Worm (Caenorhabditis elegans): ENCODE results near the gene C16A11.10.

C16A11.10 gene

DNA sequence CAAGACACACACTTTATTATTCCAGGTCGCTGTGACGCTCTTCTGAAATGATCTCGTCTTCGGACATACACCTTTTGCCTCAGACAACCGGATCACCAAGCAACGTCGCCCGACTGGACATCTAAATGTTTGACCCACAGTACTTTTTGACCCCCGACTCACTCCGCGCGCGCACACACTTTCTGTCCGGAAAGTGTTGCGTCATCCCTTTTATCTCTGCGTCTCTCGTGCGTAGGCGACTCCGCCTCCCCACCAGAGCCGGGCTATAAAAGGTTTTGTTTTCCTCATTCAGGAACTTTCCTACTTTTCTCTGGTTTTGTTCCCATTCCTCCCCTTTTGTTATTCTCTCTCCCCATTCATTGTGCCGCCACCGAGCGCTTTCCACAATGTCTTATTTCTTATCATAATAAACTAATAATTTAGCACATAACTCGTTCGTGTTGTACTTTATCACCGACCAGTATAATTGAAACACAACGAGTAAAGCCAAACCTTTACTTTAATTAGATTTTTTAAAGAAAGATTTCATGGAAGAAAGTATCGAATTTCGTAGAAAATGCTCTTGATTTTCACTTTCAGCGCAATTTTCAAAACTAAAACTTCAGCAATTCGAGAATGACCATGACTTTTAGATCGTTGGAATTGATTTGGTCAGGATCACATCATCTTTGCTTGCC is 22.0 kb upstream of the C16A11.10 start, which contains the start of gene F31D5.6:
Gene F31D5.6, plus strand, starts transcription at position 627 of the 677 bp plus-strand sequence.
- TF ChIP-seq lin-39 (tag; optimal IDR thresholded peaks at IDR 0.05) (no peak), C16A3.4 (tag; optimal IDR thresholded peaks at IDR 0.05) (no peak), zag-1 (tag; optimal IDR thresholded peaks at IDR 0.05) (no peak), egl-13 (tag; optimal IDR thresholded peaks at IDR 0.05) (no peak), pag-3 (tag; optimal IDR thresholded peaks at IDR 0.05; ENCODE audit: borderline replicate concordance, insufficient read depth) (no peak), unc-98 (GFP tag; IDR thresholded peaks at IDR 0.05) (no peak), nhr-84 (tag; optimal IDR thresholded peaks at IDR 0.05) (no peak), unc-130 (tag; optimal IDR thresholded peaks at IDR 0.05) (no peak), swsn-7 (tag; optimal IDR thresholded peaks at IDR 0.05) (no peak), isw-1 (GFP tag; IDR thresholded peaks at IDR 0.05) (no peak), jun-1 (tag; optimal IDR thresholded peaks at IDR 0.05) (no peak), nhr-12 (tag; optimal IDR thresholded peaks at IDR 0.05) (no peak)

DNA sequence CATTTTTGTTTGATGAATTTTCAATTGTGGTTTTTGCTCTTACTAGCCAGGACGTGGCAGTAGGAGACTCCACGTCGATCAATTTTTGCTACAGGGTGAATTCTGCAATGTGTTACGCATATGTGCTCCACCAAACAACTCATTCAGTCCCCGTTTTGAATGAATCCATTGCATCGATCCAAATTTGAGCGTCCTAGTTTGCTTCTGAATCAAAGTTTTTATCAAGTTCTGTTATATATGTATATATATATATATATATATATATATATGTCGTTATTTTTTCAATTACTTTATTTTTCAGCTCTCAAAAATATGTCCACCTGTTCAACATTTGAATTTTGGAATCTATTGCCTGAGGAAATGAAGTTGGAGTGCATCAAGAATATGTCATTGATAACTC is 20.1 kb upstream of the C16A11.10 start, which contains the start of gene F31D5.7:
Gene F31D5.7, plus strand, starts transcription at position 301 of the 400 bp plus-strand sequence.
- TF ChIP-seq egl-13 (tag; optimal IDR thresholded peaks at IDR 0.05) (no peak), mep-1 (tag; optimal IDR thresholded peaks at IDR 0.05) (no peak), blmp-1 (tag; optimal IDR thresholded peaks at IDR 0.05) (no peak), alr-1 (tag; optimal IDR thresholded peaks at IDR 0.05; ENCODE audit: borderline replicate concordance) (no peak), vab-15 (tag; optimal IDR thresholded peaks at IDR 0.05) (no peak), unc-30 (tag; optimal IDR thresholded peaks at IDR 0.05) (no peak), lin-39 (tag; optimal IDR thresholded peaks at IDR 0.05) (no peak), aha-1 (tag; optimal IDR thresholded peaks at IDR 0.05) (no peak), nhr-11 (tag; optimal IDR thresholded peaks at IDR 0.05) (no peak), nhr-47 (tag; optimal IDR thresholded peaks at IDR 0.05) (no peak)

DNA sequence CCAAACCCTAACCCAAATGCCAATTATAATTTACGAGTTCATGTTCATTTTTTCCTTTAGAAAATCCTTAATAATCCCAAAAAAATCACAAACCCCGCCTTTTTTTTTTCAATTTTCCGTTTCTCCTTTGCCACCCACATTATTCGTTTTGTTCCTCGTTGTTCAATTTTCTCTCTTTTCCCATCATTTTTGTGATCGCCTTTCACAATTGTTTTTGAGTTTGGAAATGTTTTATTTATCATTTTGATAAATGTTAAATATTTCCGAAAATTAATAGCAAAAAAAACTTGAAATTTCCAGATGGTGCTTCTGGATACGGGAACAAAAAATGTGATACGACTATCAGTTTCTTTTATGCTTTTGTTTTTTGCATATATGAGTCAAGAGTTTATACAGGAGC is 15.9 kb upstream of the C16A11.10 start, which contains the start of gene F31D5.2:
Gene F31D5.2, plus strand, starts transcription at position 301 of the 400 bp plus-strand sequence.
- no peak for TF ChIP-seq lin-39 (tag; optimal IDR thresholded peaks at IDR 0.05)
- no peak for TF ChIP-seq lin-35 (GFP tag; optimal IDR thresholded peaks at IDR 0.05)

DNA sequence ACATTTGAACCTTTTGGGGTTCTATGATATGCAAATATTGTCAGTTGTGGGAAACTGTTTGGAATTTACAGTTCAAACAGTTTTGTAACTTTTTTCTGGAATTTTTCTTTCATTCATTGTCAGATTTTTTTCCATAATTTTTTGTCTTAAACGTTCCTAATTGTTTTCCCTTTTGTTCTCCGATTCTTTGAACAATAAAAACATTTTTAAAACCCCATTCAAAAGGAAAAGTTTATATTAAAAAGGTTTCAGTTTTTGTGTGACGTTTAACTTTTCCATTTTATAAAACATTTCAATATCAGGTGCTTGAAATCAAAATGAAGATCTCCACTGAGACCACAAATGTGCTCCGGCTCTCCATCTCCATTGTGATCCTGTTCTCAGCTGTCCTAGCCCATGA is 12.1 kb upstream of the C16A11.10 start, which contains the start of gene F31D5.1:
Gene F31D5.1, plus strand, starts transcription at position 301 of the 400 bp plus-strand sequence.
- no peak for TF ChIP-seq efl-1 (optimal IDR thresholded peaks at IDR 0.05)
- TF ChIP-seq efl-1 (GFP tag; optimal IDR thresholded peaks at IDR 0.05 in 1 of 2): no peak
- no peak for TF ChIP-seq hlh-17 (GFP tag; optimal IDR thresholded peaks at IDR 0.05; ENCODE audit: borderline replicate concordance)
- TF ChIP-seq pqm-1 (tag; optimal IDR thresholded peaks at IDR 0.05): no peak
- no peak for TF ChIP-seq lsy-2 (tag; optimal IDR thresholded peaks at IDR 0.05)
- TF ChIP-seq nhr-85 (tag): no peak
- TF ChIP-seq mep-1 (tag; optimal IDR thresholded peaks at IDR 0.05): no peak
- no peak for TF ChIP-seq nhr-84 (tag; optimal IDR thresholded peaks at IDR 0.05)

DNA sequence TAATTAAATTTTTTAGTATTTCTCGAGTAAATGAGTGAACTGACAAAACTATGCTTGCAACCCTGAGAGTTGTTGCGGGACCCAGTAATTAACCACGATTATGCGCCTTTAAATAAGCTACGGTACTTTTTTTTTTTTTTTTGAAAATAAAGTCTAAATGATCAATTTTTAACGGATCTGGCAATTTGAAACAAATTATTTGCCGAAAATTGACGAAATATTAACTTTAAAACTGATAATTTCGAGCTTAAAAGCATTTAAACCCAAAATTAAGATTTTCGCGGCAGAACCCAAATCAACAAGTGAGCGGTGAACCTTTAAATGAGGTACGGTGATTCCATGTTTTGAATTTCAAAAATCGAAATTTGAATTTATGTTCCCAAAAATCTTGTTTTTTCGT is 8.7 kb upstream of the C16A11.10 start:
- TF ChIP-seq unc-98 (GFP tag; IDR thresholded peaks at IDR 0.05): no peak
- TF ChIP-seq sptf-1 (tag; optimal IDR thresholded peaks at IDR 0.05): no peak
- no peak for TF ChIP-seq F16B12.6 (tag; optimal IDR thresholded peaks at IDR 0.05)
- TF ChIP-seq nhr-77 (tag; optimal IDR thresholded peaks at IDR 0.05): no peak
- TF ChIP-seq hlh-4 (tag; optimal IDR thresholded peaks at IDR 0.05): no peak
- no peak for TF ChIP-seq ets-5 (GFP tag; IDR thresholded peaks at IDR 0.05)
- TF ChIP-seq lin-13 (GFP tag; optimal IDR thresholded peaks at IDR 0.05): no peak

DNA sequence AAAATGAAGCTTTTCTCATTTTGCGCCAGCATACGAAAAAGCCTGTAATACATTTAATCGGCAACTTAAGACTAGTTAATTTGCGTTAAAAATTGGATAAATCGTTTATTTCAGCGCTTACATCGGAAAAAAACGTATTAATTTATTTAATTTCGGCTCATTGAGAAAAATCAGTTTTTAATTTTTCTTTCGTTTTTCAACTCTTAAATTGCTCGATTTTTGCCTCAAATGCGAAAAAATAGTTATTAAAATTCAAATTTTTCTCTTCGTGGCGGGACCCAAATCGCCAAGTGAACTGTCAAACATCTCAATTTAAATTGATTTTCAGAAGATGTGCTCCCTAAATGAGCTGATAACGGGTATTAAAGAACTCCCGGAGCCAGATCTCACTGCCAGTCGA is 8.2 kb upstream of the C16A11.10 start, which contains the start of gene C16A11.5:
Gene C16A11.5, plus strand, starts transcription at position 323 of the 400 bp plus-strand sequence.
- no peak for TF ChIP-seq egl-27 (tag; optimal IDR thresholded peaks at IDR 0.05)
- no peak for TF ChIP-seq efl-1 (optimal IDR thresholded peaks at IDR 0.05)
- TF ChIP-seq efl-1 (GFP tag; optimal IDR thresholded peaks at IDR 0.05 in 1 of 2): peak in 1 of 2 experiments; percentile 75

All from whole organism, L1 larva.